Worm (Caenorhabditis elegans): ENCODE results near the gene T23C6.4.

ce11 chrX:17135704-17136103, 14.0 kb downstream of the T23C6.4 start:
- TF ChIP-seq med-1 (GFP tag; optimal IDR thresholded peaks at IDR 0.05; ENCODE audit: insufficient read depth) (no peak), ref-1 (GFP tag; conservative IDR thresholded peaks at IDR 0.05) (no peak)
